Worm (Caenorhabditis elegans) whole organism, young adult: ENCODE results near the gene clec-66.
A peak's percentile ranks its signal among the peaks of the same experiment; 100 is the strongest.

ENCODE experiments used
- B0336.3 ChIP-seq: fragments of 200-800 bp; sonication (Bioruptor generic); IDR thresholded peaks from 2 replicates; pipeline ENCODE4 v1.3.6; 2022; ENCODE audit warnings: missing genetic modification characterization, missing compliant biosample characterization
- D2030.7 ChIP-seq: fragments of 200-800 bp; sonication (Bioruptor generic); IDR thresholded peaks from 2 replicates; pipeline ENCODE4 v1.3.6; 2022; ENCODE audit warnings: missing genetic modification reagents, missing genetic modification characterization, missing compliant biosample characterization
- F23B12.7 ChIP-seq: sonication (generic microtip); optimal IDR thresholded peaks from 2 replicates; lab custom pipeline; 2017; ENCODE audit warnings: missing genetic modification characterization, mild to moderate bottlenecking, missing compliant biosample characterization, antibody characterized with exemption, moderate library complexity; ENCODE audit not compliant: insufficient read depth
- F33H1.4 ChIP-seq: fragments of 200-800 bp; sonication (Bioruptor generic); IDR thresholded peaks from 2 replicates; pipeline ENCODE4 v1.3.6; 2022; ENCODE audit warnings: missing genetic modification reagents, missing genetic modification characterization, missing compliant biosample characterization
- F49E8.2 ChIP-seq: sonication (generic microtip); optimal IDR thresholded peaks from 3 replicates; lab custom pipeline; 2017; ENCODE audit warnings: missing genetic modification characterization, mild to moderate bottlenecking, missing compliant biosample characterization, antibody characterized with exemption, moderate library complexity; ENCODE audit not compliant: insufficient read depth
- F55B11.4 ChIP-seq: sonication (generic microtip); optimal IDR thresholded peaks from 2 replicates; lab custom pipeline; 2016; ENCODE audit warnings: missing compliant biosample characterization, missing genetic modification characterization, borderline replicate concordance; ENCODE audit not compliant: insufficient read depth
- F57A8.1 ChIP-seq: fragments of 200-800 bp; sonication (Bioruptor generic); optimal IDR thresholded peaks from 2 replicates; lab custom pipeline; 2018; ENCODE audit warnings: mild to moderate bottlenecking, missing genetic modification characterization, moderate library complexity, missing compliant biosample characterization
- F57C9.4 ChIP-seq: sonication (generic microtip); optimal IDR thresholded peaks from 2 replicates; lab custom pipeline; 2017; ENCODE audit warnings: mild to moderate bottlenecking, missing genetic modification characterization, missing compliant biosample characterization
- T26A5.8 ChIP-seq: sonication (generic microtip); optimal IDR thresholded peaks from 2 replicates; lab custom pipeline; 2016; ENCODE audit warnings: missing genetic modification characterization, missing compliant biosample characterization
- Y95B8A.8 ChIP-seq: fragments of 200-800 bp; sonication (Bioruptor generic); IDR thresholded peaks from 2 replicates; pipeline ENCODE4 v1.3.6; 2022; ENCODE audit warnings: missing genetic modification reagents, missing genetic modification characterization, missing compliant biosample characterization
- ZK185.1 ChIP-seq: sonication (generic microtip); optimal IDR thresholded peaks from 2 replicates; lab custom pipeline; 2016; ENCODE audit warnings: mild to moderate bottlenecking, missing genetic modification characterization, missing compliant biosample characterization; ENCODE audit not compliant: poor library complexity, severe bottlenecking
- atf-7 ChIP-seq: sonication (generic microtip); optimal IDR thresholded peaks from 2 replicates; lab custom pipeline; 2017; ENCODE audit warnings: mild to moderate bottlenecking, missing genetic modification characterization, missing compliant biosample characterization
- attf-3 ChIP-seq: fragments of 200-800 bp; sonication (Bioruptor generic); conservative IDR thresholded peaks from 2 replicates; pipeline ENCODE4 v1.3.6; 2022; ENCODE audit warnings: missing genetic modification reagents, missing genetic modification characterization, missing compliant biosample characterization
- attf-5 ChIP-seq: fragments of 200-800 bp; sonication (Bioruptor generic); optimal IDR thresholded peaks from 2 replicates; lab custom pipeline; 2018; ENCODE audit warnings: mild to moderate bottlenecking, missing genetic modification characterization, missing compliant biosample characterization
- cebp-1 ChIP-seq, 2 experiments: fragments of 200-800 bp in 1 of 2; sonication (Bioruptor generic) in 1 of 2; sonication (generic microtip) in 1 of 2; IDR thresholded peaks in 1 of 2; optimal IDR thresholded peaks in 1 of 2; 2 replicates each; pipeline versions ENCODE4 v1.3.6 to Lab custom; 2017 to 2022; ENCODE audit warnings: missing compliant biosample characterization in 2 of 2, missing genetic modification characterization in 2 of 2, mild to moderate bottlenecking in 1 of 2, missing genetic modification reagents in 1 of 2, moderate library complexity in 1 of 2
- ceh-27 ChIP-seq: fragments of 200-800 bp; sonication (Bioruptor generic); optimal IDR thresholded peaks from 2 replicates; lab custom pipeline; 2018; ENCODE audit warnings: mild to moderate bottlenecking, missing genetic modification characterization, moderate library complexity, missing compliant biosample characterization
- ceh-91 ChIP-seq: fragments of 200-800 bp; sonication (Bioruptor generic); IDR thresholded peaks from 2 replicates; pipeline ENCODE4 v1.3.6; 2022; ENCODE audit warnings: missing genetic modification reagents, missing genetic modification characterization, missing compliant biosample characterization
- efl-1 ChIP-seq: fragments of 150-350 bp; optimal IDR thresholded peaks from 2 replicates; lab custom pipeline; 2014; ENCODE audit warnings: missing biosample characterization, missing genetic modification reagents, missing genetic modification characterization
- egrh-3 ChIP-seq: fragments of 200-800 bp; sonication (Bioruptor generic); IDR thresholded peaks from 2 replicates; pipeline ENCODE4 v1.3.6; 2022; ENCODE audit warnings: missing genetic modification reagents, missing genetic modification characterization, missing compliant biosample characterization
- fkh-3 ChIP-seq: sonication (generic microtip); optimal IDR thresholded peaks from 2 replicates; lab custom pipeline; 2016; ENCODE audit warnings: mild to moderate bottlenecking, missing genetic modification characterization, missing compliant biosample characterization
- him-1 ChIP-seq: sonication (generic microtip); optimal IDR thresholded peaks from 2 replicates; lab custom pipeline; 2016; ENCODE audit warnings: missing genotype, missing genetic modification reagents, missing genetic modification characterization, missing compliant biosample characterization
- hmg-1.2 ChIP-seq: fragments of 200-800 bp; sonication (Bioruptor generic); IDR thresholded peaks from 2 replicates; pipeline ENCODE4 v1.3.6; 2022; ENCODE audit warnings: missing genetic modification reagents, missing genetic modification characterization, missing compliant biosample characterization
- hsf-1 ChIP-seq: fragments of 200-800 bp; sonication (Bioruptor generic); IDR thresholded peaks from 2 replicates; pipeline ENCODE4 v1.3.6; 2022; ENCODE audit warnings: missing genetic modification reagents, missing genetic modification characterization, missing compliant biosample characterization
- lin-35 ChIP-seq, 3 experiments: fragments of 150-350 bp in 2 of 3; sonication (generic microtip) in 1 of 3; optimal IDR thresholded peaks; 2 replicates each; lab custom pipeline; 2014 to 2018; ENCODE audit warnings: missing biosample characterization in 3 of 3, missing genetic modification characterization in 3 of 3, missing genetic modification reagents in 3 of 3
- lin-54 ChIP-seq: fragments of 200-800 bp; sonication (Bioruptor generic); optimal IDR thresholded peaks from 2 replicates; lab custom pipeline; 2018; ENCODE audit warnings: mild to moderate bottlenecking, missing genetic modification characterization, missing compliant biosample characterization
- lsl-1 ChIP-seq: fragments of 200-800 bp; sonication (Bioruptor generic); optimal IDR thresholded peaks from 2 replicates; lab custom pipeline; 2018; ENCODE audit warnings: mild to moderate bottlenecking, missing genetic modification characterization, moderate library complexity, missing compliant biosample characterization
- madf-3 ChIP-seq: fragments of 200-800 bp; sonication (Bioruptor generic); IDR thresholded peaks from 2 replicates; pipeline ENCODE4 v1.3.6; 2022; ENCODE audit warnings: missing genetic modification reagents, missing genetic modification characterization, missing compliant biosample characterization
- madf-6 ChIP-seq: fragments of 200-800 bp; sonication (Bioruptor generic); IDR thresholded peaks from 2 replicates; pipeline ENCODE4 v1.3.6; 2022; ENCODE audit warnings: missing genetic modification reagents, missing genetic modification characterization, missing compliant biosample characterization
- madf-8 ChIP-seq: fragments of 200-800 bp; sonication (Bioruptor generic); conservative IDR thresholded peaks from 2 replicates; pipeline ENCODE4 v1.3.6; 2022; ENCODE audit warnings: missing genetic modification reagents, missing genetic modification characterization, missing compliant biosample characterization
- mxl-1 ChIP-seq: sonication (generic microtip); optimal IDR thresholded peaks from 2 replicates; lab custom pipeline; 2016; ENCODE audit warnings: missing genetic modification characterization, missing compliant biosample characterization
- nfyb-1 ChIP-seq: fragments of 200-800 bp; sonication (Bioruptor generic); IDR thresholded peaks from 2 replicates; pipeline ENCODE4 v1.3.6; 2022; ENCODE audit warnings: missing genetic modification reagents, missing genetic modification characterization, missing compliant biosample characterization
- nhr-80 ChIP-seq: sonication (generic microtip); optimal IDR thresholded peaks from 2 replicates; lab custom pipeline; 2016; ENCODE audit warnings: missing genetic modification characterization, missing compliant biosample characterization
- nhr-90 ChIP-seq: sonication (generic microtip); optimal IDR thresholded peaks from 2 replicates; lab custom pipeline; 2016; ENCODE audit warnings: missing genotype, mild to moderate bottlenecking, missing genetic modification characterization, missing compliant biosample characterization
- pbrm-1 ChIP-seq: fragments of 200-800 bp; sonication (Bioruptor generic); IDR thresholded peaks from 2 replicates; pipeline ENCODE4 v1.3.6; 2022; ENCODE audit warnings: missing genetic modification reagents, missing genetic modification characterization, missing compliant biosample characterization
- rpc-1 ChIP-seq, 2 experiments: fragments of 150-350 bp in 1 of 2; sonication (generic microtip) in 1 of 2; optimal IDR thresholded peaks; 2 replicates each; lab custom pipeline; 2014 to 2018; ENCODE audit warnings: missing biosample characterization in 1 of 2, missing genetic modification characterization in 1 of 2, missing genetic modification reagents in 1 of 2, missing genotype in 1 of 2
- sdz-38 ChIP-seq: sonication (generic microtip); optimal IDR thresholded peaks from 2 replicates; lab custom pipeline; 2016; ENCODE audit warnings: missing genotype, missing genetic modification characterization, missing compliant biosample characterization
- somi-1 ChIP-seq: fragments of 200-800 bp; sonication (Bioruptor generic); optimal IDR thresholded peaks from 2 replicates; lab custom pipeline; 2018; ENCODE audit warnings: mild to moderate bottlenecking, missing genetic modification characterization, missing compliant biosample characterization
- sptf-2 ChIP-seq: fragments of 200-800 bp; sonication (Bioruptor generic); optimal IDR thresholded peaks from 2 replicates; lab custom pipeline; 2018; ENCODE audit warnings: mild to moderate bottlenecking, missing genetic modification characterization, missing compliant biosample characterization
- tbp1 ChIP-seq: fragments of 200-800 bp; sonication (Bioruptor generic); optimal IDR thresholded peaks from 2 replicates; lab custom pipeline; 2018; ENCODE audit warnings: mild to moderate bottlenecking, missing genetic modification characterization, missing compliant biosample characterization
- tlf-1 ChIP-seq: fragments of 200-800 bp; sonication (Bioruptor generic); optimal IDR thresholded peaks from 2 replicates; lab custom pipeline; 2018; ENCODE audit warnings: mild to moderate bottlenecking, missing genetic modification characterization, missing compliant biosample characterization
- unc-130 ChIP-seq: sonication (generic microtip); optimal IDR thresholded peaks from 2 replicates; lab custom pipeline; 2016; ENCODE audit warnings: missing genetic modification reagents, missing genetic modification characterization, missing compliant biosample characterization
- xnd-1 ChIP-seq: sonication (generic microtip); optimal IDR thresholded peaks from 2 replicates; lab custom pipeline; 2016; ENCODE audit warnings: missing genotype, missing genetic modification reagents, missing genetic modification characterization, missing compliant biosample characterization
- zfh-2 ChIP-seq: fragments of 200-800 bp; sonication (Bioruptor generic); conservative IDR thresholded peaks from 2 replicates; pipeline ENCODE4 v1.3.6; 2022; ENCODE audit warnings: missing genetic modification reagents, missing genetic modification characterization, missing compliant biosample characterization
- zim-3 ChIP-seq: sonication (generic microtip); optimal IDR thresholded peaks from 2 replicates; lab custom pipeline; 2017; ENCODE audit warnings: mild to moderate bottlenecking, missing genetic modification characterization, moderate library complexity, missing compliant biosample characterization
- ztf-26 ChIP-seq: sonication (generic microtip); optimal IDR thresholded peaks from 2 replicates; lab custom pipeline; 2017; ENCODE audit warnings: missing genetic modification characterization, missing compliant biosample characterization

clec-66 gene

ce11 chrII:12878697-12879096 lies 25.5 kb upstream of the clec-66 start (continued):
- TF ChIP-seq B0336.3 (GFP tag; lab: Robert Waterston, UW) (peak; percentile 77; the same call in 1 of the 2 replicates), Y95B8A.8 (GFP tag; lab: Robert Waterston, UW) (0 out of 2 replicates have a peak, but pooled peaks have one; percentile 59), mxl-1 (tag; lab: Kevin White, UChicago) (peak; percentile 16), D2030.7 (GFP tag; lab: Robert Waterston, UW) (no peak), tlf-1 (peak; percentile 40), F33H1.4 (GFP tag; lab: Robert Waterston, UW) (no peak), sdz-38 (tag; lab: Kevin White, UChicago) (no peak), atf-7 (tag; lab: Kevin White, UChicago) (peak; percentile 45), attf-5 (peak; percentile 57), efl-1 (GFP tag; lab: Kevin White, UChicago) (no peak), him-1 (tag; lab: Kevin White, UChicago) (no peak), fkh-3 (tag; lab: Kevin White, UChicago) (no peak), ztf-26 (tag; lab: Kevin White, UChicago) (peak; percentile 23), cebp-1 (GFP tag; IDR thresholded peaks at IDR 0.05; lab: Robert Waterston, UW) (no peak), cebp-1 (tag; optimal IDR thresholded peaks at IDR 0.05; lab: Kevin White, UChicago) (peak; percentile 71), madf-3 (GFP tag; lab: Robert Waterston, UW) (no peak), ZK185.1 (no peak), F55B11.4 (no peak), egrh-3 (GFP tag; lab: Robert Waterston, UW) (peak; percentile 40; the same call in 1 of the 2 replicates), ceh-27 (peak; percentile 19), lsl-1 (GFP tag; lab: Kevin White, UChicago) (no peak), somi-1 (GFP tag; lab: Kevin White, UChicago) (no peak), xnd-1 (no peak), zfh-2 (GFP tag; lab: Robert Waterston, UW) (peak; percentile 75), zim-3 (tag; lab: Kevin White, UChicago) (no peak), sptf-2 (GFP tag; lab: Kevin White, UChicago) (no peak), nhr-90 (tag; lab: Kevin White, UChicago) (peak; percentile 29)

DNA sequence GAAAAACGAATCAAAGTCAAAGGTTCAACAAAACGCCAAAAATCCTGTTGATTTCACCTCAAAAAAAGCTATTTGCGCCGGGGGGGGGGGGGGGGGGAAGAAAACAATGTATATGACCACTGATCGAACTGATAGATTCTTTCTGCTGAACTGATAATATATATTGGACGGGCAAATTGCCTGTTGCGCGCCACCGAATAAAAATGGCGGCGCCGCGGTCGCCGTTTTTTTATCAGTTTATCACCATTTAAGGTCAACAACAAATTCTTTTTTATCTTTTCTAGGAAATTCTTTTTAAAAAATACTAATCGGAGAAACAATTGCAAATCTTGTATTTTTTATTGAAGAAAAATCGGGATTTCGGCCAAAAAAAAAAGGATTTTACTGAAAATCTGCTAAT lies 24.4 kb upstream of the clec-66 start:
- peak; percentile 36 for TF ChIP-seq tbp1 (GFP tag; lab: Kevin White, UChicago)
- no peak for TF ChIP-seq hmg-1.2
- no peak for TF ChIP-seq hsf-1
- peak; percentile 49 for TF ChIP-seq nhr-80
- TF ChIP-seq unc-130 (GFP tag; lab: Kevin White, UChicago) = no peak
- TF ChIP-seq egrh-3 (GFP tag; lab: Robert Waterston, UW) = peak; percentile 24; the same call in 1 of the 2 replicates
- TF ChIP-seq, all 124 proteins: peak for 3

- TF ChIP-seq F49E8.2 (tag; lab: Kevin White, UChicago) (peak; percentile 64), hsf-1 (peak; percentile 97), lin-35 (GFP tag; optimal IDR thresholded peaks at IDR 0.05; lab: Kevin White, UChicago) (peak in 1 of 3 experiments; percentile 11), F23B12.7 (no peak), F57A8.1 (GFP tag; lab: Kevin White, UChicago) (no peak), nfyb-1 (GFP tag; lab: Robert Waterston, UW) (0 out of 2 replicates have a peak, but pooled peaks have one; percentile 20), mxl-1 (tag; lab: Kevin White, UChicago) (no peak), attf-3 (GFP tag; lab: Robert Waterston, UW) (0 out of 2 replicates have a peak, but pooled peaks have one; percentile 18), ceh-91 (GFP tag; lab: Robert Waterston, UW) (peak; percentile 72), sptf-2 (GFP tag; lab: Kevin White, UChicago) (no peak), madf-6 (peak; percentile 95), F57C9.4 (tag; lab: Kevin White, UChicago) (no peak), pbrm-1 (GFP tag; lab: Robert Waterston, UW) (0 out of 2 replicates have a peak, but pooled peaks have one; percentile 15), nhr-80 (no peak), T26A5.8 (no peak), rpc-1 (optimal IDR thresholded peaks at IDR 0.05; lab: Kevin White, UChicago) (no peak), rpc-1 (tag; optimal IDR thresholded peaks at IDR 0.05; lab: Kevin White, UChicago) (no peak), madf-8 (GFP tag; lab: Robert Waterston, UW) (peak; percentile 83), lin-54 (GFP tag; lab: Kevin White, UChicago) (peak; percentile 67)
These were observed 23.8 kb upstream of the clec-66 start, which contains the start of gene F35C5.1 for ce11 chrII:12880406-12880805. Gene F35C5.1 (plus strand): TSS chrII:12880804.
